Worm (Caenorhabditis elegans) whole organism, L3 larva: ENCODE measurements around the gene mpk-2.
A peak's percentile ranks its signal among the peaks of the same experiment; 100 is the strongest.

ENCODE experiments used
- ceh-82 ChIP-seq: fragments of 150-350 bp; optimal IDR thresholded peaks from 2 replicates; lab custom pipeline; 2014; ENCODE audit warnings: missing biosample characterization, missing genetic modification characterization
- jun-1 ChIP-seq: fragments of 150-350 bp; optimal IDR thresholded peaks from 2 replicates; lab custom pipeline; 2014; ENCODE audit warnings: missing biosample characterization, missing genetic modification reagents, missing genetic modification characterization
- lin-39 ChIP-seq: fragments of 150-350 bp; optimal IDR thresholded peaks from 2 replicates; lab custom pipeline; 2018; ENCODE audit warnings: missing biosample characterization, missing genetic modification reagents, missing genetic modification characterization
- nfya-1 ChIP-seq: sonication (generic microtip); optimal IDR thresholded peaks from 2 replicates; lab custom pipeline; 2017; ENCODE audit warnings: missing genetic modification characterization, mild to moderate bottlenecking, missing compliant biosample characterization, antibody characterized with exemption, moderate library complexity; ENCODE audit not compliant: insufficient read depth
- nhr-43 ChIP-seq: sonication (generic microtip); optimal IDR thresholded peaks from 2 replicates; lab custom pipeline; 2016; ENCODE audit warnings: mild to moderate bottlenecking, missing genetic modification characterization, missing compliant biosample characterization; ENCODE audit not compliant: poor library complexity, severe bottlenecking
- pha-4 ChIP-seq: fragments of 150-350 bp; optimal IDR thresholded peaks from 2 replicates; lab custom pipeline; 2014; ENCODE audit warnings: missing biosample characterization, missing genetic modification reagents, missing genetic modification characterization
- unc-39 ChIP-seq: sonication (generic microtip); optimal IDR thresholded peaks from 4 replicates; lab custom pipeline; 2017; ENCODE audit warnings: missing biosample characterization, missing genetic modification characterization

- TF ChIP-seq lin-39 (tag; lab: Kevin White, UChicago) (no peak), ceh-82 (tag; lab: Kevin White, UChicago) (no peak), nfya-1 (tag; lab: Kevin White, UChicago) (no peak), nhr-43 (no peak), pha-4 (tag; lab: Kevin White, UChicago) (peak; percentile 27), jun-1 (peak; percentile 33), unc-39 (tag; lab: Kevin White, UChicago) (no peak)
Observed at ce11 chrII:5103784-5104457, at the start of gene mpk-2, which contains the start of gene C04G6.11.
